Fruit fly (Drosophila melanogaster) whole organism, embryonic: ENCODE results near the gene fzo.

Experiments
- Antp ChIP-seq: fragments of 200-800 bp; sonication (Bioruptor generic); optimal IDR thresholded peaks from 3 replicates; lab custom pipeline; 2016; ENCODE audit warnings: missing biosample characterization, missing genetic modification characterization
- Bdp1 ChIP-seq: fragments of 200-800 bp; sonication (Bioruptor generic); optimal IDR thresholded peaks from 3 replicates; lab custom pipeline; 2016; ENCODE audit warnings: missing biosample characterization, missing genetic modification characterization
- Bgb ChIP-seq: fragments of 200-800 bp; sonication (Bioruptor generic); IDR thresholded peaks from 2 replicates; pipeline ENCODE4 v1.3.6; 2022; ENCODE audit warnings: missing biosample characterization, missing genetic modification characterization; ENCODE audit not compliant: partially characterized antibody
- CG10147 ChIP-seq: fragments of 200-800 bp; sonication (Bioruptor generic); optimal IDR thresholded peaks from 2 replicates; lab custom pipeline; 2019; ENCODE audit warnings: missing biosample characterization, mild to moderate bottlenecking, missing genetic modification characterization, moderate library complexity
- CG10959 ChIP-seq: fragments of 200-800 bp; sonication (Bioruptor generic); IDR thresholded peaks from 2 replicates; pipeline ENCODE4 v1.3.6; 2022; ENCODE audit warnings: missing biosample characterization, missing genetic modification characterization
- CG11093 ChIP-seq: fragments of 200-800 bp; sonication (Bioruptor generic); IDR thresholded peaks from 3 replicates; pipeline ENCODE4 v1.3.6; 2022; ENCODE audit warnings: missing biosample characterization, missing genetic modification characterization
- CG12219 ChIP-seq: fragments of 200-800 bp; sonication (Bioruptor generic); optimal IDR thresholded peaks from 3 replicates; lab custom pipeline; 2018; ENCODE audit warnings: missing biosample characterization, mild to moderate bottlenecking, missing genetic modification characterization
- CG12769 ChIP-seq: fragments of 200-800 bp; sonication (Bioruptor generic); optimal IDR thresholded peaks from 2 replicates; lab custom pipeline; 2019; ENCODE audit warnings: missing biosample characterization, mild to moderate bottlenecking, missing genetic modification characterization, moderate library complexity
- CG13296 ChIP-seq: fragments of 200-800 bp; sonication (Bioruptor generic); optimal IDR thresholded peaks from 3 replicates; lab custom pipeline; 2018; ENCODE audit warnings: missing biosample characterization, mild to moderate bottlenecking, missing genetic modification characterization
- CG17328 ChIP-seq: fragments of 200-800 bp; sonication (Bioruptor generic); IDR thresholded peaks from 2 replicates; pipeline ENCODE4 v1.3.6; 2022; ENCODE audit warnings: missing biosample characterization, missing genetic modification characterization
- CG17802 ChIP-seq: fragments of 200-800 bp; sonication (Bioruptor generic); optimal IDR thresholded peaks from 2 replicates; lab custom pipeline; 2018; ENCODE audit warnings: missing biosample characterization, mild to moderate bottlenecking, missing genetic modification characterization, moderate library complexity
- CG17829 ChIP-seq: fragments of 200-800 bp; optimal IDR thresholded peaks from 2 replicates; lab custom pipeline; 2019; ENCODE audit warnings: missing biosample characterization, mild to moderate bottlenecking, missing genetic modification characterization, moderate library complexity
- CG30431 ChIP-seq: fragments of 200-800 bp; sonication (Bioruptor generic); optimal IDR thresholded peaks from 2 replicates; lab custom pipeline; 2017; ENCODE audit warnings: missing biosample characterization, missing genetic modification characterization
- CG31388 ChIP-seq: fragments of 200-800 bp; sonication (Bioruptor generic); optimal IDR thresholded peaks from 2 replicates; lab custom pipeline; 2016; ENCODE audit warnings: missing biosample characterization, missing genetic modification characterization
- CG34376 ChIP-seq: fragments of 200-800 bp; sonication (Bioruptor generic); optimal IDR thresholded peaks from 2 replicates; lab custom pipeline; 2018; ENCODE audit warnings: missing biosample characterization, mild to moderate bottlenecking, missing genetic modification characterization
- CG42726 ChIP-seq: fragments of 200-800 bp; sonication (Bioruptor generic); IDR thresholded peaks from 2 replicates; pipeline ENCODE4 v1.3.6; 2022; ENCODE audit warnings: missing biosample characterization, missing genetic modification characterization; ENCODE audit not compliant: partially characterized antibody
- CG4424 ChIP-seq: fragments of 200-800 bp; sonication (Bioruptor generic); optimal IDR thresholded peaks from 3 replicates; lab custom pipeline; 2016; ENCODE audit warnings: missing biosample characterization, missing genetic modification characterization
- CG7372 ChIP-seq: fragments of 200-800 bp; sonication (Bioruptor generic); IDR thresholded peaks from 2 replicates; pipeline ENCODE4 v1.3.6; 2022; ENCODE audit warnings: missing biosample characterization, missing genetic modification characterization
- CG7556 ChIP-seq: fragments of 200-800 bp; sonication (Bioruptor generic); optimal IDR thresholded peaks from 2 replicates; lab custom pipeline; 2017; ENCODE audit warnings: missing biosample characterization, mild to moderate bottlenecking, missing genetic modification characterization
- CG7963 ChIP-seq: fragments of 200-800 bp; sonication (Bioruptor generic); IDR thresholded peaks from 3 replicates; pipeline ENCODE4 v1.3.6; 2022; ENCODE audit warnings: missing biosample characterization, missing genetic modification characterization; ENCODE audit not compliant: partially characterized antibody
- CG8359 ChIP-seq: fragments of 200-800 bp; sonication (Bioruptor generic); optimal IDR thresholded peaks from 2 replicates; lab custom pipeline; 2017; ENCODE audit warnings: missing biosample characterization, mild to moderate bottlenecking, missing genetic modification characterization, borderline replicate concordance
- CG9817 ChIP-seq: fragments of 200-800 bp; sonication (Bioruptor generic); optimal IDR thresholded peaks from 2 replicates; lab custom pipeline; 2018; ENCODE audit warnings: missing biosample characterization, mild to moderate bottlenecking, missing genetic modification characterization, moderate library complexity
- CTCF ChIP-seq: fragments of 200-800 bp; sonication (Bioruptor generic); optimal IDR thresholded peaks from 2 replicates; lab custom pipeline; 2017; ENCODE audit warnings: missing biosample characterization, mild to moderate bottlenecking, missing genetic modification characterization, moderate library complexity
- CkIIα-i1 ChIP-seq: fragments of 200-800 bp; sonication (Bioruptor generic); IDR thresholded peaks from 2 replicates; pipeline ENCODE4 v1.3.6; 2022; ENCODE audit warnings: missing biosample characterization, missing genetic modification characterization
- Drgx ChIP-seq: fragments of 200-800 bp; sonication (Bioruptor generic); IDR thresholded peaks from 2 replicates; pipeline ENCODE4 v1.3.6; 2022; ENCODE audit warnings: missing biosample characterization, missing genetic modification characterization
- Gsc ChIP-seq: fragments of 200-800 bp; sonication (Bioruptor generic); IDR thresholded peaks from 2 replicates; pipeline ENCODE4 v1.3.6; 2022; ENCODE audit warnings: missing biosample characterization, missing genetic modification characterization
- HHEX ChIP-seq: fragments of 200-800 bp; sonication (Bioruptor generic); optimal IDR thresholded peaks from 3 replicates; lab custom pipeline; 2017; ENCODE audit warnings: missing biosample characterization, mild to moderate bottlenecking, missing genetic modification characterization, missing genetic modification reagents
- HLH54F ChIP-seq: fragments of 200-800 bp; sonication (Bioruptor generic); optimal IDR thresholded peaks from 3 replicates; lab custom pipeline; 2016; ENCODE audit warnings: missing biosample characterization, missing genetic modification characterization
- Hr3 ChIP-seq: fragments of 200-800 bp; sonication (Bioruptor generic); optimal IDR thresholded peaks from 3 replicates; lab custom pipeline; 2016; ENCODE audit warnings: missing biosample characterization, missing genetic modification characterization
- Oli ChIP-seq: fragments of 200-800 bp; sonication (Bioruptor generic); optimal IDR thresholded peaks from 2 replicates; lab custom pipeline; 2018; ENCODE audit warnings: missing biosample characterization, mild to moderate bottlenecking, missing genetic modification characterization, moderate library complexity
- PHDP ChIP-seq: fragments of 200-800 bp; sonication (Bioruptor generic); optimal IDR thresholded peaks from 3 replicates; lab custom pipeline; 2018; ENCODE audit warnings: missing biosample characterization, mild to moderate bottlenecking, missing genetic modification characterization, moderate library complexity
- Rx ChIP-seq: fragments of 200-800 bp; sonication (Bioruptor generic); IDR thresholded peaks from 2 replicates; pipeline ENCODE4 v1.3.6; 2022; ENCODE audit warnings: missing biosample characterization, missing genetic modification characterization
- Ssrp ChIP-seq: fragments of 200-800 bp; sonication (Bioruptor generic); optimal IDR thresholded peaks from 2 replicates; lab custom pipeline; 2018; ENCODE audit warnings: missing biosample characterization, mild to moderate bottlenecking, missing genetic modification characterization, moderate library complexity
- Stat92E ChIP-seq, 3 experiments: fragments of >200 bp in 2 of 3; fragments of 200-800 bp in 1 of 3; sonication (Bioruptor generic) in 1 of 3; optimal IDR thresholded peaks; 2 replicates each; lab custom pipeline; 2017 to 2019; ENCODE audit warnings: missing biosample characterization in 3 of 3, missing genetic modification characterization in 3 of 3, mild to moderate bottlenecking in 1 of 3, moderate library complexity in 1 of 3
- ab ChIP-seq: fragments of 200-800 bp; sonication (Bioruptor generic); optimal IDR thresholded peaks from 2 replicates; lab custom pipeline; 2016; ENCODE audit warnings: missing biosample characterization, missing genetic modification characterization
- caup ChIP-seq: fragments of 200-800 bp; sonication (Bioruptor generic); optimal IDR thresholded peaks from 3 replicates; lab custom pipeline; 2017; ENCODE audit warnings: missing biosample characterization, mild to moderate bottlenecking, missing genetic modification characterization, moderate library complexity; ENCODE audit not compliant: severe bottlenecking
- chm ChIP-seq: fragments of 200-800 bp; sonication (Bioruptor generic); IDR thresholded peaks from 2 replicates; pipeline ENCODE4 v1.3.6; 2022; ENCODE audit warnings: missing biosample characterization, missing genetic modification characterization
- danr ChIP-seq: fragments of 200-800 bp; sonication (Bioruptor generic); IDR thresholded peaks from 2 replicates; pipeline ENCODE4 v1.3.6; 2022; ENCODE audit warnings: missing biosample characterization, missing genetic modification characterization
- dpn ChIP-seq, 2 experiments: fragments of 200-800 bp; sonication (Bioruptor generic); optimal IDR thresholded peaks; 3 replicates each; lab custom pipeline; 2016; ENCODE audit warnings: missing biosample characterization in 2 of 2, missing genetic modification characterization in 2 of 2
- fru ChIP-seq: fragments of >200 bp; optimal IDR thresholded peaks from 2 replicates; lab custom pipeline; 2017
- gsb-n ChIP-seq: fragments of 200-800 bp; sonication (Bioruptor generic); optimal IDR thresholded peaks from 3 replicates; lab custom pipeline; 2018; ENCODE audit warnings: missing biosample characterization, mild to moderate bottlenecking, missing genetic modification characterization
- insv ChIP-seq, 2 experiments: fragments of 200-800 bp; sonication (Bioruptor generic); optimal IDR thresholded peaks; 3 replicates each; lab custom pipeline; 2016 to 2018; ENCODE audit warnings: missing biosample characterization in 2 of 2, missing genetic modification characterization in 2 of 2
- maf-S ChIP-seq: fragments of 200-800 bp; sonication (Bioruptor generic); optimal IDR thresholded peaks from 2 replicates; lab custom pipeline; 2016; ENCODE audit warnings: missing biosample characterization, missing genetic modification characterization
- nerfin-1 ChIP-seq: fragments of 200-800 bp; sonication (Bioruptor generic); optimal IDR thresholded peaks from 3 replicates; lab custom pipeline; 2019; ENCODE audit warnings: missing biosample characterization, mild to moderate bottlenecking, missing genetic modification characterization, moderate library complexity
- oc ChIP-seq: fragments of 200-800 bp; sonication (Bioruptor generic); optimal IDR thresholded peaks from 2 replicates; lab custom pipeline; 2018; ENCODE audit warnings: missing biosample characterization, mild to moderate bottlenecking, missing genetic modification characterization, moderate library complexity
- odd ChIP-seq: fragments of 200-800 bp; sonication (Bioruptor generic); optimal IDR thresholded peaks from 2 replicates; lab custom pipeline; 2017; ENCODE audit warnings: missing biosample characterization, mild to moderate bottlenecking, missing genetic modification characterization
- row ChIP-seq: fragments of 200-800 bp; sonication (Bioruptor generic); IDR thresholded peaks from 3 replicates; pipeline ENCODE4 v1.3.6; 2022; ENCODE audit warnings: missing biosample characterization, missing genetic modification characterization
- schlank ChIP-seq: fragments of 200-800 bp; sonication (Bioruptor generic); optimal IDR thresholded peaks from 2 replicates; lab custom pipeline; 2018; ENCODE audit warnings: missing biosample characterization, mild to moderate bottlenecking, missing genetic modification characterization
- vfl ChIP-seq: fragments of 200-800 bp; sonication (Bioruptor generic); optimal IDR thresholded peaks from 2 replicates; lab custom pipeline; 2016; ENCODE audit warnings: missing biosample characterization, missing genetic modification characterization
- zfh1 ChIP-seq: fragments of 200-800 bp; sonication (Bioruptor generic); IDR thresholded peaks from 3 replicates; pipeline ENCODE4 v1.3.6; 2022; ENCODE audit warnings: missing biosample characterization, missing genetic modification characterization
- zfh2 ChIP-seq: fragments of 200-800 bp; sonication (Bioruptor generic); optimal IDR thresholded peaks from 2 replicates; lab custom pipeline; 2016; ENCODE audit warnings: missing biosample characterization, missing genetic modification characterization

The fzo gene

dm6 chr3R:23175376-23175775 lies 28.5 kb downstream of the fzo start (continued):
- TF ChIP-seq insv (GFP tag; optimal IDR thresholded peaks at IDR 0.05; lab: Kevin White, UChicago) (no peak), row (GFP tag; lab: Robert Waterston, UW) (peak; percentile 90), Oli (tag; lab: Kevin White, UChicago) (peak; percentile 94), CG42726 (GFP tag; lab: Robert Waterston, UW) (no peak), HLH54F (peak; percentile 75), Ssrp (tag; lab: Kevin White, UChicago) (peak; percentile 93), dpn (GFP tag; optimal IDR thresholded peaks at IDR 0.05; lab: Kevin White, UChicago) (peak; percentile 92 to 93), CG31388 (peak; percentile 84), CG12219 (GFP tag; lab: Kevin White, UChicago) (peak; percentile 92), nerfin-1 (tag; lab: Kevin White, UChicago) (peak; percentile 79), ab (GFP tag; lab: Kevin White, UChicago) (peak; percentile 64), PHDP (peak; percentile 94), Drgx (GFP tag; lab: Robert Waterston, UW) (peak; percentile 89), Hr3 (GFP tag; lab: Kevin White, UChicago) (peak; percentile 93), maf-S (peak; percentile 78), Rx (peak; percentile 76), CG4424 (peak; percentile 94), zfh1 (peak; percentile 95), chm (GFP tag; lab: Robert Waterston, UW) (peak; percentile 85), CG10959 (GFP tag; lab: Robert Waterston, UW) (peak; percentile 88), zfh2 (peak; percentile 55), CG30431 (GFP tag; lab: Kevin White, UChicago) (peak; percentile 70), CG17328 (GFP tag; lab: Robert Waterston, UW) (peak; percentile 95), CG10147 (GFP tag; lab: Kevin White, UChicago) (peak; percentile 84), CG7372 (GFP tag; lab: Robert Waterston, UW) (peak; percentile 76), CG9817 (tag; lab: Kevin White, UChicago) (peak; percentile 83), Bdp1 (peak; percentile 71), Bgb (GFP tag; lab: Robert Waterston, UW) (no peak), caup (peak; percentile 30), CG7556 (GFP tag; lab: Kevin White, UChicago) (peak; percentile 84), Stat92E (GFP tag; optimal IDR thresholded peaks at IDR 0.05; lab: Kevin White, UChicago) (peak in 1 of 3 experiments; percentile 64), CG8359 (GFP tag; lab: Kevin White, UChicago) (peak; percentile 82), CG17829 (peak; percentile 95), vfl (GFP tag; lab: Kevin White, UChicago) (peak; percentile 6), gsb-n (tag; lab: Kevin White, UChicago) (peak; percentile 93), danr (GFP tag; lab: Robert Waterston, UW) (peak; percentile 80), CG11093 (peak; percentile 86), CkIIα-i1 (peak; percentile 51; the same call in 1 of the 2 replicates), CG34376 (no peak), fru (lab: Kevin White, UChicago) (no peak), schlank (tag; lab: Kevin White, UChicago) (no peak), CTCF (peak; percentile 34), oc (tag; lab: Kevin White, UChicago) (peak; percentile 95), CG13296 (GFP tag; lab: Kevin White, UChicago) (peak; percentile 70), Antp (GFP tag; lab: Kevin White, UChicago) (peak; percentile 90), Gsc (GFP tag; lab: Robert Waterston, UW) (peak; percentile 73), HHEX (peak; percentile 75), odd (GFP tag; lab: Kevin White, UChicago) (peak; percentile 71), CG12769 (peak; percentile 95), CG7963 (GFP tag; lab: Robert Waterston, UW) (no peak), CG17802 (tag; lab: Kevin White, UChicago) (peak; percentile 70)
